Fruit fly (Drosophila melanogaster): ENCODE results near the gene Pxd.
A peak's percentile ranks its signal among the peaks of the same experiment; 100 is the strongest.
"Not testable (repeated sequence)": the region's sequence is repeated elsewhere in the genome, so short reads cannot be mapped to it uniquely, and the experiment has no call there.

Gene Pxd

DNA sequence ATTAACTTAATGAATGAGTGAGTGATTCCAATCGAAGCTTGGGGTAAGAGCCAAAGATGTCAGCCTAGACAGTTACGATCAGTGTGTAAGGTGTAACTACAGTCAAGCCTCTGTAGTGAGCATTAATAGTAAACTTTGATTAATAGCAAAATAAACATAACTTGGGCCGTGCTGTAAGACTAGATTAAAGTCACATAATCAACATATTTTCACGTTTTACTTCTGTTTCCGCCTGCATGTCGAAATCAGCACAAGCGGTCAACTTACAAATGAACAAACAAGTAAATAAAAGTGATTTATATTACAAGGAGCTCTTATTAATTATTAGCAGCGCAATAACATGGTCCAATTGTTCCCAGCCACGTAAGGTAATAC lies 26.5 kb upstream of the Pxd start:
- TF ChIP-seq CG17801 (GFP tag; optimal IDR thresholded peaks at IDR 0.05; ENCODE audit: partially characterized antibody) = no peak

DNA sequence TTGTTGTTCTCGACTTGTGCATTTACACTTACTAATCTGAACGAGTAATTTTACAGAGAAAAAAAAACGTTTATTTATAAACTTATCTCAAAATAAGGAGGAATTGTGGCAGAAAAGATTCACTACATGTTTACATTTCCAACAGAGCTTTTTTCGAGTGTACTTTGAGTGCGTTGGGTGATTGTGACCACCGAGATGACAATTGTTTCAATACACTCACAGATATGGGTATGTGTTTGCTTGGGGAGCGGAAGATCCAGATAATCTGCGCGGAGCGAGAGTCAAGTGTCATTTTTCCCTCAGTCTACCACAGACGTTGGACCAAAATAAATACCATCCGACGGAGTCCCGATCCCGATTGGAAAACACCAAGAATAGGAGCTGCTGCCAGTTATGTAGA lies 25.9 kb upstream of the Pxd start, which contains the start of gene MESK4:
TSS of gene MESK4 (plus strand) at position 301 of the 400 bp plus-strand sequence.
- TF ChIP-seq CG17801 (GFP tag; optimal IDR thresholded peaks at IDR 0.05; ENCODE audit: partially characterized antibody) = not testable (repeated sequence)

DNA sequence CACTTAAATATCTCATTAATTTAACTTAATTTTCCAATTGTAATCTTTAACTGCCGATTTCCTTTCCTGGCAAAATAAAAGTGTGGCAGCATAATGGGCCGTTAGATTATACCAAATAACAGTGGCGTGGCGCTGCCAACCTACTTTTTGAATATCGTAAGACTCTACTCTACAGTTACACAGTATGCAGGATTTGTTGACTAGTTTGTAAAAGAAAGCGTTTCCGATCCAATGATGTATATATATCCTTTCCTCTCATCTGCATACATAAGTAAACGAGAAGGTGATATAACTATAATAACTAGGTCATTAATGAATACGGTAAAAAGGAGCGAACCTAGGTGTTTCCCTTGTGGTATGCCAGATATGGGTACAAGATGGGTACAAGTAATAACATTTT lies 22.6 kb upstream of the Pxd start, which contains the start of gene EMC2B:
TSS of gene EMC2B (minus strand) at position 98 of the 400 bp plus-strand sequence.
- no peak for TF ChIP-seq CG17801 (GFP tag; optimal IDR thresholded peaks at IDR 0.05; ENCODE audit: partially characterized antibody)

DNA sequence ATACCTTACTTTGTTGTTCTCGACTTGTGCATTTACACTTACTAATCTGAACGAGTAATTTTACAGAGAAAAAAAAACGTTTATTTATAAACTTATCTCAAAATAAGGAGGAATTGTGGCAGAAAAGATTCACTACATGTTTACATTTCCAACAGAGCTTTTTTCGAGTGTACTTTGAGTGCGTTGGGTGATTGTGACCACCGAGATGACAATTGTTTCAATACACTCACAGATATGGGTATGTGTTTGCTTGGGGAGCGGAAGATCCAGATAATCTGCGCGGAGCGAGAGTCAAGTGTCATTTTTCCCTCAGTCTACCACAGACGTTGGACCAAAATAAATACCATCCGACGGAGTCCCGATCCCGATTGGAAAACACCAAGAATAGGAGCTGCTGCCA lies 21.7 kb upstream of the Pxd start, which contains the start of gene CG31274:
TSS of gene CG31274 (plus strand) at position 301 of the 400 bp plus-strand sequence.
- TF ChIP-seq CG17801 (GFP tag; optimal IDR thresholded peaks at IDR 0.05; ENCODE audit: partially characterized antibody) = not testable (repeated sequence)

DNA sequence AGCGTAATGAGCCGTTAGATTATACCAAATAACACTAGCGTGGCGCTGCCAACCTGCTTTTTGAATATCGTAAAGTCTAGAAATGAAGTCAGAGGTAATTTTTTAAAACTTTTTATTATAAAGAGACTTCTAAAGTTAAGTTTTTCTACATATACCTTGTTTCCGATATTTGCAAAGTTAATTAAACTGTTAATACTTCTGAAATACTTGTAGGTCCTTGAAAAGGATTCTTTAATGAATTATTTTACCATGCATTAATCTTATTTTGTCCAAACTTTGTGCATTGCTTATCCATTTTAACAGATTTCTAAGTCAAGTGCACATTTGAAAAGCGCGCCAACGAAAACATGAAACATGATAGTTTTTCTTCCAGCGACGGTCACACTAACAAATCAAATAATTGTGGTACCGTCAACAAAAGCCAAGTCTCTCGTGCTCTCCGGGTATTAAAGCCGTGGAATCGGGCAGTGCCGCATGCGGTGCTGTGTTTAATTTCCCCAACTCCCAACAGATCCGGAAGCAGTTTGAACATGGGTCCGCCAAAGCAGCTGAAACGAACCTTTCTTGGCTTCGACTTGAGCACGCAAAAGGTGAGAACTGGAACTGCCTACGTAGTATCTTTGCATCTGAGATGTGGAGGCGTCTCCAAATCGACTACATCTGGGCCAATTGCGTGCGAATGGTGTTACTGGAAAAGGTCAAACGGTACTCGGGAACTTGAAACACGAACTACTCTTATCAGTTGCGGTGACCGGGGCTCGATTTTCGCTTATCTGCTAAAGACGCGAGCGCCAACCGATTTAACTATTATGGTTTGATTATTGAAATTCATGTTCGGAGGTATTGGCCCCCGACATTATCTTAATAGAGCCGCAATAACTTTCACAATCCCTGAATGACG lies 18.1 kb upstream of the Pxd start, which contains the start of the genes EMC2A and CG3534:
TSS of gene EMC2A (minus strand) at position 13 of the 901 bp plus-strand sequence.
TSS of gene CG3534 (plus strand) at position 388 of the 901 bp plus-strand sequence.
- no peak for TF ChIP-seq CG17801 (GFP tag; optimal IDR thresholded peaks at IDR 0.05; ENCODE audit: partially characterized antibody)

DNA sequence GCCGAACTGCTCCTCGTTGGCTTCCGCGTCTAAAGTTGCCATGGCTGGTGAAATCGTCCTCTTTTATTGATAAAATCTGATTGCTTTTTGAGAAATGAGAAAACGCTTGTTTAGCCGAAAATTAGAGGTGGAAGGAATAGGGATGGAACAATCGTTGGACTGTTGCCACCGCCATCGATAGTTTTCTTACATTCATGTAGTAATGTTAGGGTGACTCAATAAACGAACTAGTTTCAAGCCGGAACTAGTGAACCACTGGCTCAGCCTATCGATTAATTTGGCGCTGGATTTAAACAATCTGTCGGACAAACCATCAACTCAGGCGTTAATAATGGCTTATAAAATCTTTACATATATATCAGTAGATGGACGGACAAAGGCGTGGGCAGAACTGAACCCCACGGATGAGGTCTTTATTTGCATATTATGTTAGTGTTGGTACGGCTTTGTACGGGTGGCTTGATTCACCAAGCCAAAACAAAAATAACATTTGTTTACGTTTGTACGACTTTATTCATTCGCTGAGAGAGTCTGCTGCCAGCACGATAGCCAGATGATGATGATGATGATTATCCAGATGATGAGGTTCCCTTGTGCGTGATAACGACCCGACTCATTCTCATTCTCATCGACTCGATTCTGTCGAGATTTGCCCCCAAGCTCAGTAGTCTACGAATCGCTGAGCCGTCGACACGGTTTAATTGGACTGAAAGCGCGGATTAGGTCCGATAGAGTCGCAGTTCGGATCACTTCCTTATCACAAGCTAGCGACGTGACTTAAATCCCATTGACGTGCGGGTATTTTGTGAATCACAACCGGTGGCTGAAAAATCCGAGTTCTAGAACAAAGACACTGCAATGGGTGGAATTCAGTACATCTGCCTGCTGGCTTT lies 11.9 kb upstream of the Pxd start, which contains the start of the genes Sf3a1 and Irc:
TSS of gene Sf3a1 (minus strand) at position 138 of the 893 bp plus-strand sequence.
TSS of gene Irc (plus strand) at position 658 of the 893 bp plus-strand sequence.
- TF ChIP-seq CG17801 (GFP tag; optimal IDR thresholded peaks at IDR 0.05; ENCODE audit: partially characterized antibody) = no peak

DNA sequence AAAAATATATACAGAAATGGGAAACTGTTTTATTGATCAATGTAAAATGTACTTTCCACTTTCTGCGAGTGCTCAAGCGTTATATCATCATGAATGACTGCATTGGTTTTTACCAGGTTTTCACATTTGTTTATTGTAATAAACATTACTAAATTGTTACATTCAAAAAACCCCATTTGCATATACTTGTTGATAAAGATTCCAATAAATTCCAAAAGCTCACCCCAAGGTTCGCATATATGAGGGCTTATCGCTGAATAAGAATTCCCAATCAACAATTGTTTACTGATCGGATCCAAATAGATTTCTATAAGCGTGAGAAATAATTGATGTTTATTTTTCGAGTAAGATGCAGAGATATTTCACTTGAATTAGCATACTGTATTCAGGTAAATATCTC lies 10.9 kb upstream of the Pxd start:
- no peak for TF ChIP-seq CG17801 (GFP tag; optimal IDR thresholded peaks at IDR 0.05; ENCODE audit: partially characterized antibody)

DNA sequence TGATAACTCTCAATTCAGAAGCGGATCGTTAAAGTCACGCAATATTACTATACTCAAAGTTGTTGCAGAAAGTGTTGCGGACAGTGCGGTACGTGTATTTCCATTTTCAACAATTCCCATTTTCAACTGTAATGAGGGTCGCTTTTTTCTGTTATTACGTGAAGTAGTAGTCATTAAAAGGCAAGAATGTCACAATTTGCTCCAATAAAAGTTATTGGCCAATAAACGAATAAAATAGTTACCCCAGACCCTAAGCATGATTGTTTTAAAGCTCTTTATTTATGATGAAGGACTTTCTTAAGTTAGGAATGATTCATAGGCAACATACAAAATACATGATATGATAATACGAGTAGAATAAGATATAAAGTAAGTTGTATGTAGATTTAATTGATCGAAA lies 7.0 kb upstream of the Pxd start:
- TF ChIP-seq CG17801 (GFP tag; optimal IDR thresholded peaks at IDR 0.05; ENCODE audit: partially characterized antibody) = no peak

DNA sequence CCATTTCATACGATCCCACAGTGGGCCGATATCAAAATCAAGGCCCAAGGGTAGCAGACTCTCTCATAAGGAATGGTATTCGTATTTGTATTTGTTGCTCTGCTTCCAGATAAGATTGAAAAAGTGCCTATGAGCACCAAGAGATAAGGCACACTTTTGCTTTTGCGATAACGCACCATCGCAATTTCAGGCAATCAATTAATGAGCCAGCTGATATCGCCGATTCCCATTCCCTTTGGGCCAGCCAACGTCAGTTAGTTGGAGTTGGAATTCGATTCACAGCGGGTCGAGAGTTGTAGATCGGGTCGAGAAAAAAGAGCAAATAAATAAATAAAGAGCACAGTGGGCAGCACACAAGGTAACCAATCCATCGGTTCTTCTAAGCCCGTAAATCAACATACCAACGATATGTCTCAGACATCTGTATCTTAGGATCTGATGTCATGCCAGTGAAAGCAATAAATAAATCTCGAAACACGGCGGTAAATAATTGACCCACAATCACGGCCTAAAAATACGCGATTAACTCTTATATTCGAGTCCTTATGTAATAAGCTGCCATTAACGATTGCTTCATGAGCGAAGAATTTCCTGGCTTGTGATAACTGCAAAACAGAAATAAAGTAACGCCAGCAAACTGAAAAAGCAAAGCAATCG lies 6.2 kb upstream of the Pxd start, which contains the start of gene CG8907:
TSS of gene CG8907 (plus strand) at position 252 of the 657 bp plus-strand sequence.
- no peak for TF ChIP-seq CG17801 (GFP tag; optimal IDR thresholded peaks at IDR 0.05; ENCODE audit: partially characterized antibody)

DNA sequence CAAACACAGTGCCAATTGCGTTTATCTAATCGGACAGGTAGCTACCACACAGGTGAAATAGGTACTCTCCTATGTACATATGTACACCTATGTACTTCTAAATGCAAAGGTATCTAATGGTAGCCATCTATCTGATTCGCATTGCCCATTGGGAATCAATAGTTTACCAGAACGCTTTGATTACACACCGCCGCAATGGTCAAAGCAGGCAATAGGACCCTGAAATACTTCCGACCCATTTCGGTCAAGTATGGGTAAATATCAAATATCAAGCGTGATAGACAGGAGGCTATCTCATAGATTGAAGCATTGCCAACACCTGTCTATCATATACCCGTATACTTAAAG lies 5.7 kb upstream of the Pxd start:
- no peak for TF ChIP-seq CG17801 (GFP tag; optimal IDR thresholded peaks at IDR 0.05; ENCODE audit: partially characterized antibody)

DNA sequence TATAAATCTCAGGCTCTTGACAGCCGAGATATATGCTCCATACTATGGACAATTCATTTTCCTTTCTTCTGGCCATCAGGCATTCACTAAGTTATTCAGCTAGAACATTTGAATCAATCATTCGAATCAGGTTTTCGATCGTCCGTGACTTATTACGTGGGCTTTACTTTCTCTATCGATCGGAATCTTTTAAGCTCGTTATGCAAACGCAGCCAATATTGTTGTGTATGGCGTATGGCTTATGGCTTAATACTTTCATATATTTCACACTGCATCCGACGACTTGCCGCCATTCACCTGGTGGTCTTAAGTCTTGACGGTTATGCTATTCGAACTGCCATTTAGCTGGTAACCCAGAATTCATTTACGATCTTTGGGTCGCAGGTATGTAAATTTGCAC lies 1.8 kb downstream of the Pxd start:
- no peak for TF ChIP-seq CG17801 (GFP tag; optimal IDR thresholded peaks at IDR 0.05; ENCODE audit: partially characterized antibody)

DNA sequence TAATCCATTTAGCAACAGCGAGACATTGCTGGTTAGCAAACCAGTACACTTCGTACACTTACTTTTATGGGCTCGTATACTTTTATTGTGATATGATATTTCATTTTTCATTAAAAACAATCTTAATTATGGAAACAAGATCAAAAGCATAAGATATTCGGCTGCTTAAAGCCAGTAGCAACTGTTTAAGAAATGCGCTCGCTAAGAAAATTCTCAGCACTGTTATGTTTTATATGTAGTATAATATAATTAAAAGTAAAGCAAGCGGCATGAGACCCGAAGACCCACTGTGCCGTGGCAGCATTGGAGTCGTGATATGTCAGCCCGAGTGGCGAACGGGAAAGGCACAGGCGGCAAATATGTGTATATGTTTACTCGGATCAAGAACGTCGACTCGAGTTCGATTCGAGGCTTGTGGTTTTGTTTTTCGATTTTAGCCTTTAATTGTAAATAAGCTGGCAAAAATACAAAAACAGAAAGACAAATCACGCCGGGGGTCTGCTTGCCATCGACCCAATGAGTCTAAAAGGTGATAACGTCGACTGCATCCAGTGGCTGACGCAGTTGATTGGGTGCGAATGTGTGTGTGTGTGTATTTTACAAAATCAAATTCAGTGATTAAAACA lies 4.6 kb downstream of the Pxd start:
- TF ChIP-seq CG17801 (GFP tag; optimal IDR thresholded peaks at IDR 0.05; ENCODE audit: partially characterized antibody) = no peak

DNA sequence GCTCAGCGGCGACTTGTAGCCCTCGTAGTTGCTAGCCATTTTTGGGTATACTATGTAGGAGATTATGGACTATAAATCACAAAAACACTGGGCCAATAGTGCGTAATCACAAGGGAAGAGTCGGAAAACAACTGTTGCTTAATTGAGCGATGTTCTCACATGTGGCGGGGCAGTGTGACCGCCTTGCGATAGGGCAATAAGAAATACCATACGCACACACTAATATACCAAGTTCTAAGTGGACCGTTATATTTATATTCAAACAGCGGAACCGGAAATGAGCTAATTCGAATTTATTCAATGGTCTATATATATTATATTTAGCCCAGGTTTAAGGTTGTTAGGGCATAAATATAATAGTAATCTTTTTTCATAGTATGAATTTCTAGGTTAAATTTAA lies 6.6 kb downstream of the Pxd start, which contains the start of gene Adsl:
TSS of gene Adsl (minus strand) at position 165 of the 400 bp plus-strand sequence.
- peak; percentile 85 for TF ChIP-seq CG17801 (GFP tag; optimal IDR thresholded peaks at IDR 0.05; ENCODE audit: partially characterized antibody)

DNA sequence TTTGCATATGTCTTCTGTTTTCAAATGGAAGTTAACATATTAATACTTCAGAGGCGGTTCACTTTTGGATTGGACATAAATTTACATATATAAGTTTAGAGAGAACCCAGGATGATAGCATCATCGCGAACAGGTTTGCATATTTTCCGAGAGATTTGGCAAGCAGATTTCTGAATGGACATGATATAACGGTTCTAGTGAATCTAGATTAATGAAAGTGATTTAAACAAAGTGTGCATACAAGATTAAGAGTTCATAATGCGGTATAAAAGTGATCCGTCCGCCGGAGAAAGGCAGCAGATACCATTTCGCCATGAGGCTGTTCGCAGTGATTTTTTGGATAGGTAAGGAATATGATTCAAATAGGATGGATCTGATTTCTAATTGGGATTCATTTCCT lies 14.0 kb downstream of the Pxd start, which contains the start of gene CG5225:
TSS of gene CG5225 (plus strand) at position 301 of the 400 bp plus-strand sequence.
- no peak for TF ChIP-seq CG17801 (GFP tag; optimal IDR thresholded peaks at IDR 0.05; ENCODE audit: partially characterized antibody)

Measured in ovary, adult (tissue).